Fruit fly (Drosophila melanogaster) whole organism: ENCODE results near the gene scyl.

Experiments used
- CG8478 ChIP-seq: fragments of >200 bp; optimal IDR thresholded peaks from 2 replicates; lab custom pipeline; 2018; ENCODE audit warnings: inconsistent platforms
- EcR ChIP-seq, 2 experiments: fragments of >200 bp; optimal IDR thresholded peaks; 2 replicates each; lab custom pipeline; 2017; ENCODE audit warnings: missing biosample characterization in 2 of 2, missing genetic modification characterization in 2 of 2, missing genetic modification reagents in 2 of 2
- pan ChIP-seq: fragments of >200 bp; optimal IDR thresholded peaks from 2 replicates; lab custom pipeline; 2017
- usp ChIP-seq: fragments of >200 bp; optimal IDR thresholded peaks from 2 replicates; lab custom pipeline; 2017; ENCODE audit warnings: missing biosample characterization, missing genetic modification characterization, mixed read lengths

dm6 chr3L:11285572-11286276, 33.6 kb downstream of the scyl start:
- no peak for TF ChIP-seq pan (lab: Kevin White, UChicago)
- no peak for TF ChIP-seq EcR (GFP tag; optimal IDR thresholded peaks at IDR 0.05; lab: Kevin White, UChicago)
- TF ChIP-seq usp = no peak
- TF ChIP-seq CG8478 (lab: Kevin White, UChicago) = no peak
